Worm (Caenorhabditis elegans) whole organism, L3 larva: ENCODE measurements around the gene Y41D4A.4.

ENCODE experiments used
- ZK546.5 ChIP-seq: sonication (generic microtip); optimal IDR thresholded peaks from 2 replicates; lab custom pipeline; 2017; ENCODE audit warnings: missing biosample characterization, missing genetic modification characterization
- aly-2 ChIP-seq: fragments of 150-350 bp; optimal IDR thresholded peaks from 2 replicates; lab custom pipeline; 2014; ENCODE audit warnings: missing biosample characterization, missing genetic modification characterization
- elt-1 ChIP-seq: fragments of 150-350 bp; optimal IDR thresholded peaks from 2 replicates; lab custom pipeline; 2014; ENCODE audit warnings: missing biosample characterization, missing genetic modification characterization
- elt-2 ChIP-seq: sonication (generic microtip); optimal IDR thresholded peaks from 2 replicates; lab custom pipeline; 2016; ENCODE audit warnings: missing genetic modification reagents, mild to moderate bottlenecking, missing genetic modification characterization, missing compliant biosample characterization
- fos-1 ChIP-seq: fragments of 150-350 bp; optimal IDR thresholded peaks from 2 replicates; lab custom pipeline; 2014; ENCODE audit warnings: missing biosample characterization, missing genetic modification characterization
- lin-39 ChIP-seq: fragments of 150-350 bp; optimal IDR thresholded peaks from 2 replicates; lab custom pipeline; 2018; ENCODE audit warnings: missing biosample characterization, missing genetic modification reagents, missing genetic modification characterization
- mdl-1 ChIP-seq: fragments of 150-350 bp; optimal IDR thresholded peaks from 2 replicates; lab custom pipeline; 2014; ENCODE audit warnings: missing biosample characterization, missing genetic modification characterization
- nhr-23 ChIP-seq: fragments of 150-350 bp; optimal IDR thresholded peaks from 2 replicates; lab custom pipeline; 2014; ENCODE audit warnings: missing biosample characterization, missing genetic modification reagents, missing genetic modification characterization
- nhr-67 ChIP-seq: fragments of 150-350 bp; optimal IDR thresholded peaks from 2 replicates; lab custom pipeline; 2014; ENCODE audit warnings: missing biosample characterization, missing genetic modification characterization
- pha-4 ChIP-seq: fragments of 150-350 bp; optimal IDR thresholded peaks from 2 replicates; lab custom pipeline; 2014; ENCODE audit warnings: missing biosample characterization, missing genetic modification reagents, missing genetic modification characterization
- ztf-11 ChIP-seq: fragments of 150-350 bp; optimal IDR thresholded peaks from 2 replicates; lab custom pipeline; 2014; ENCODE audit warnings: missing biosample characterization, missing genetic modification characterization

DNA sequence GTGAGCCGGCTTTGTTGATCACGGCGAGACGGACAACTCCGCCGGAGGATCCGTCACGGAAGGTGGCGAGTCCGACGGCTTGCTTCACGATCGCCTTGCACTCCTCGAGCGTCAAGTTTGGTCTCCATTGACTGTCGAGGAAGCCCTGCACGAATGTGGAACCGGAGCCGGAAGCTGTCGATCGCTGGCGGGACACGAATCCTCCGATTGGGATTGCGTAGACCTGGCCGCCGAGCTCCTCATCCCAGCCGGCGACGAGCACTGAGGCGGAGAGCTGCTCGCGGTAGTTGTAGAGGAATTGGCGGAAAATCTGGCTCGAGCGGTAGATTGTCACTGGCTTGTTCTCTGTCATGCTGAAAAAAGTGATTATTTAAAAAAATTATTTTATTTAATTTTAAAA is 36.8 kb upstream of the Y41D4A.4 start:
- no peak for TF ChIP-seq elt-1 (tag; lab: Kevin White, UChicago)
- no peak for TF ChIP-seq ztf-11 (tag; lab: Kevin White, UChicago)
- no peak for TF ChIP-seq lin-39 (tag; lab: Kevin White, UChicago)
- no peak for TF ChIP-seq pha-4
- no peak for TF ChIP-seq mdl-1 (tag; lab: Kevin White, UChicago)
- no peak for TF ChIP-seq nhr-67 (tag; lab: Kevin White, UChicago)
- TF ChIP-seq aly-2, result no peak
- no peak for TF ChIP-seq nhr-23
- no peak for TF ChIP-seq ZK546.5 (tag; lab: Kevin White, UChicago)
- TF ChIP-seq elt-2 (tag; lab: Kevin White, UChicago), result no peak
- TF ChIP-seq fos-1 (tag; lab: Kevin White, UChicago), result no peak
